Worm (Caenorhabditis elegans): ENCODE measurements around the gene copb-1.

DNA sequence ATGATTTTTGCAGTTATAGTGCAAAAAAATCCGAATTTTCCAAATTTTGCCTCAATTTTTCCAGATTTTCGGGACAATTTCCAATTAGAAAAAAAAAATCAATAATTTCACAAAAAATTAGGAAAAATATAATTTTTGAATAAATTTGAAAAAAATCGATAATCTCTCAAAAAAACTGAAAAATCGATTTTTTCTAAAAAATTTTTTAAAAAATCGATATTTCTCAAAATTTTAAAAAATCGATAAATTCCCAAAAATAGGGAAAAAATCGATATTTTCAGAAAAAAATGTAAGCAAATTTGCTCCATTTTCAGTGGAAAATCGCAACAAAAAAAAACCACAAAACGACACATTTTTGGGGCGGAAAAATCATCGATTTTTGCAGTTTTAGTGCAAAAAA is 10.7 kb upstream of the copb-1 start:
- TF ChIP-seq aly-2 (tag; optimal IDR thresholded peaks at IDR 0.05) (no peak), lin-11 (tag; optimal IDR thresholded peaks at IDR 0.05) (no peak)

Measured in whole organism, L2 larva.